Fruit fly (Drosophila melanogaster) whole organism, embryonic: ENCODE results near the gene IntS6.

ENCODE experiments used
- Asciz ChIP-seq: fragments of 200-800 bp; sonication (Bioruptor generic); optimal IDR thresholded peaks from 2 replicates; lab custom pipeline; 2017; ENCODE audit warnings: missing biosample characterization, mild to moderate bottlenecking, missing genetic modification characterization, missing genetic modification reagents
- Atf3 ChIP-seq: fragments of 200-800 bp; sonication (Bioruptor generic); optimal IDR thresholded peaks from 3 replicates; lab custom pipeline; 2016; ENCODE audit warnings: missing biosample characterization, missing genetic modification characterization
- BtbVII ChIP-seq: fragments of 200-800 bp; sonication (Bioruptor generic); optimal IDR thresholded peaks from 3 replicates; lab custom pipeline; 2017; ENCODE audit warnings: missing biosample characterization, mild to moderate bottlenecking, missing genetic modification characterization
- C15 ChIP-seq: fragments of 200-800 bp; sonication (Bioruptor generic); IDR thresholded peaks from 3 replicates; pipeline ENCODE4 v1.3.6; 2022; ENCODE audit warnings: missing biosample characterization, missing genetic modification characterization
- CG10366 ChIP-seq: fragments of 200-800 bp; sonication (Bioruptor generic); IDR thresholded peaks from 2 replicates; pipeline ENCODE4 v1.3.6; 2022; ENCODE audit warnings: missing biosample characterization, missing genetic modification characterization
- CG11247 ChIP-seq: fragments of 200-800 bp; sonication (Bioruptor generic); IDR thresholded peaks from 2 replicates; pipeline ENCODE4 v1.3.6; 2022; ENCODE audit warnings: missing biosample characterization, missing genetic modification characterization
- CG11696 ChIP-seq: fragments of 200-800 bp; sonication (Bioruptor generic); IDR thresholded peaks from 2 replicates; pipeline ENCODE4 v1.3.6; 2022; ENCODE audit warnings: missing biosample characterization, missing genetic modification characterization
- CG12299 ChIP-seq: fragments of 200-800 bp; sonication (Bioruptor generic); optimal IDR thresholded peaks from 2 replicates; lab custom pipeline; 2018; ENCODE audit warnings: missing biosample characterization, mild to moderate bottlenecking, missing genetic modification characterization
- CG12659 ChIP-seq: fragments of 200-800 bp; sonication (Bioruptor generic); optimal IDR thresholded peaks from 3 replicates; lab custom pipeline; 2017; ENCODE audit warnings: mild to moderate bottlenecking, missing biosample characterization, missing genetic modification reagents, missing genetic modification characterization
- CG17328 ChIP-seq: fragments of 200-800 bp; sonication (Bioruptor generic); IDR thresholded peaks from 2 replicates; pipeline ENCODE4 v1.3.6; 2022; ENCODE audit warnings: missing biosample characterization, missing genetic modification characterization
- CG17359 ChIP-seq: fragments of 200-800 bp; sonication (Bioruptor generic); optimal IDR thresholded peaks from 3 replicates; lab custom pipeline; 2018; ENCODE audit warnings: missing biosample characterization, mild to moderate bottlenecking, missing genetic modification characterization, moderate library complexity
- CG17361 ChIP-seq: fragments of 200-800 bp; sonication (Bioruptor generic); IDR thresholded peaks from 3 replicates; pipeline ENCODE4 v1.3.6; 2022; ENCODE audit warnings: missing biosample characterization, missing genetic modification characterization
- CG32532 ChIP-seq: fragments of 200-800 bp; sonication (Bioruptor generic); IDR thresholded peaks from 2 replicates; pipeline ENCODE4 v1.3.6; 2022; ENCODE audit warnings: missing biosample characterization, missing genetic modification characterization
- CG3995 ChIP-seq: fragments of 200-800 bp; sonication (Bioruptor generic); optimal IDR thresholded peaks from 3 replicates; lab custom pipeline; 2016; ENCODE audit warnings: missing biosample characterization, missing genetic modification characterization
- CG5953 ChIP-seq: fragments of 200-800 bp; sonication (Bioruptor generic); IDR thresholded peaks from 2 replicates; pipeline ENCODE4 v1.3.6; 2022; ENCODE audit warnings: missing biosample characterization, missing genetic modification characterization
- CG7271 ChIP-seq: fragments of 200-800 bp; sonication (Bioruptor generic); optimal IDR thresholded peaks from 2 replicates; lab custom pipeline; 2018; ENCODE audit warnings: missing biosample characterization, mild to moderate bottlenecking, missing genetic modification characterization, moderate library complexity
- D19B ChIP-seq: fragments of 200-800 bp; sonication (Bioruptor generic); optimal IDR thresholded peaks from 2 replicates; lab custom pipeline; 2017; ENCODE audit warnings: missing biosample characterization, mild to moderate bottlenecking, missing genetic modification characterization
- Fer1 ChIP-seq: fragments of 200-800 bp; sonication (Bioruptor generic); optimal IDR thresholded peaks from 2 replicates; lab custom pipeline; 2017; ENCODE audit warnings: missing biosample characterization, mild to moderate bottlenecking, missing genetic modification characterization
- Gsc ChIP-seq: fragments of 200-800 bp; sonication (Bioruptor generic); IDR thresholded peaks from 2 replicates; pipeline ENCODE4 v1.3.6; 2022; ENCODE audit warnings: missing biosample characterization, missing genetic modification characterization
- HHEX ChIP-seq: fragments of 200-800 bp; sonication (Bioruptor generic); optimal IDR thresholded peaks from 3 replicates; lab custom pipeline; 2017; ENCODE audit warnings: missing biosample characterization, mild to moderate bottlenecking, missing genetic modification characterization, missing genetic modification reagents
- HLH3B ChIP-seq: fragments of 200-800 bp; sonication (Bioruptor generic); IDR thresholded peaks from 2 replicates; pipeline ENCODE4 v1.3.6; 2022; ENCODE audit warnings: missing biosample characterization, missing genetic modification characterization
- Hr78 ChIP-seq, 2 experiments: fragments of 200-800 bp in 1 of 2; fragments of >200 bp in 1 of 2; sonication (Bioruptor generic) in 1 of 2; optimal IDR thresholded peaks; 2 replicates each; lab custom pipeline; 2017 to 2019; ENCODE audit warnings: missing biosample characterization in 2 of 2, missing genetic modification characterization in 2 of 2, mild to moderate bottlenecking in 1 of 2, moderate library complexity in 1 of 2
- Lim3 ChIP-seq: fragments of 200-800 bp; sonication (Bioruptor generic); IDR thresholded peaks from 2 replicates; pipeline ENCODE4 v1.3.6; 2022; ENCODE audit warnings: missing biosample characterization, missing genetic modification characterization
- Mad ChIP-seq: fragments of 200-800 bp; sonication (Bioruptor generic); optimal IDR thresholded peaks from 2 replicates; lab custom pipeline; 2016; ENCODE audit warnings: missing biosample characterization, missing genetic modification characterization
- Meics ChIP-seq: fragments of 200-800 bp; sonication (Bioruptor generic); optimal IDR thresholded peaks from 2 replicates; lab custom pipeline; 2017; ENCODE audit warnings: missing biosample characterization, mild to moderate bottlenecking, missing genetic modification characterization
- Myb ChIP-seq: fragments of 200-800 bp; sonication (Bioruptor generic); optimal IDR thresholded peaks from 2 replicates; lab custom pipeline; 2016; ENCODE audit warnings: missing biosample characterization, missing genetic modification characterization
- Rx ChIP-seq: fragments of 200-800 bp; sonication (Bioruptor generic); IDR thresholded peaks from 2 replicates; pipeline ENCODE4 v1.3.6; 2022; ENCODE audit warnings: missing biosample characterization, missing genetic modification characterization
- Ssrp ChIP-seq: fragments of 200-800 bp; sonication (Bioruptor generic); optimal IDR thresholded peaks from 2 replicates; lab custom pipeline; 2018; ENCODE audit warnings: missing biosample characterization, mild to moderate bottlenecking, missing genetic modification characterization, moderate library complexity
- Taf1 ChIP-seq: fragments of 200-800 bp; sonication (Bioruptor generic); IDR thresholded peaks from 2 replicates; pipeline ENCODE4 v1.3.6; 2022; ENCODE audit warnings: missing biosample characterization, missing genetic modification characterization
- Xrp1 ChIP-seq: fragments of 200-800 bp; sonication (Bioruptor generic); IDR thresholded peaks from 2 replicates; pipeline ENCODE4 v1.3.6; 2022; ENCODE audit warnings: missing biosample characterization, missing genetic modification characterization
- ab ChIP-seq: fragments of 200-800 bp; sonication (Bioruptor generic); optimal IDR thresholded peaks from 2 replicates; lab custom pipeline; 2016; ENCODE audit warnings: missing biosample characterization, missing genetic modification characterization
- abd-A ChIP-seq: fragments of 200-800 bp; sonication (Bioruptor generic); optimal IDR thresholded peaks from 3 replicates; lab custom pipeline; 2019; ENCODE audit warnings: missing biosample characterization, mild to moderate bottlenecking, missing genetic modification characterization, moderate library complexity
- crc ChIP-seq: fragments of 200-800 bp; sonication (Bioruptor generic); optimal IDR thresholded peaks from 2 replicates; lab custom pipeline; 2016; ENCODE audit warnings: missing biosample characterization, missing genetic modification characterization
- crol ChIP-seq: fragments of 200-800 bp; sonication (Bioruptor generic); IDR thresholded peaks from 2 replicates; pipeline ENCODE4 v1.3.6; 2022; ENCODE audit warnings: missing biosample characterization, missing genetic modification characterization
- danr ChIP-seq: fragments of 200-800 bp; sonication (Bioruptor generic); IDR thresholded peaks from 2 replicates; pipeline ENCODE4 v1.3.6; 2022; ENCODE audit warnings: missing biosample characterization, missing genetic modification characterization
- dysf ChIP-seq: fragments of 200-800 bp; sonication (Bioruptor generic); IDR thresholded peaks from 3 replicates; pipeline ENCODE4 v1.3.6; 2022; ENCODE audit warnings: missing biosample characterization, missing genetic modification characterization
- eve ChIP-seq, 2 experiments: fragments of >200 bp; optimal IDR thresholded peaks; 2 replicates each; lab custom pipeline; 2017; ENCODE audit warnings: missing biosample characterization in 2 of 2, missing genetic modification characterization in 2 of 2
- ewg ChIP-seq: fragments of 200-800 bp; sonication (Bioruptor generic); optimal IDR thresholded peaks from 3 replicates; lab custom pipeline; 2017; ENCODE audit warnings: mild to moderate bottlenecking, missing biosample characterization, missing genetic modification reagents, missing genetic modification characterization
- fu2 ChIP-seq: fragments of 200-800 bp; sonication (Bioruptor generic); optimal IDR thresholded peaks from 2 replicates; lab custom pipeline; 2016; ENCODE audit warnings: missing biosample characterization, missing genetic modification characterization
- lov ChIP-seq, 2 experiments: fragments of 200-800 bp in 1 of 2; fragments of >200 bp in 1 of 2; sonication (Bioruptor generic) in 1 of 2; IDR thresholded peaks in 1 of 2; optimal IDR thresholded peaks in 1 of 2; 2 replicates in 1 of 2; 3 replicates in 1 of 2; pipeline versions ENCODE4 v1.3.6 to Lab custom; 2017 to 2022; ENCODE audit warnings: missing biosample characterization in 1 of 2, missing genetic modification characterization in 1 of 2
- oc ChIP-seq: fragments of 200-800 bp; sonication (Bioruptor generic); optimal IDR thresholded peaks from 2 replicates; lab custom pipeline; 2018; ENCODE audit warnings: missing biosample characterization, mild to moderate bottlenecking, missing genetic modification characterization, moderate library complexity
- org-1 ChIP-seq: fragments of 200-800 bp; sonication (Bioruptor generic); optimal IDR thresholded peaks from 2 replicates; lab custom pipeline; 2017; ENCODE audit warnings: missing biosample characterization, missing genetic modification characterization
- ranshi ChIP-seq: fragments of 200-800 bp; sonication (Bioruptor generic); IDR thresholded peaks from 2 replicates; pipeline ENCODE4 v1.3.6; 2022; ENCODE audit warnings: missing biosample characterization, missing genetic modification characterization
- sens-2 ChIP-seq: fragments of 200-800 bp; sonication (Bioruptor generic); IDR thresholded peaks from 2 replicates; pipeline ENCODE4 v1.3.6; 2022; ENCODE audit warnings: missing biosample characterization, missing genetic modification characterization
- sr ChIP-seq: fragments of 200-800 bp; sonication (Bioruptor generic); IDR thresholded peaks from 3 replicates; pipeline ENCODE4 v1.3.6; 2022; ENCODE audit warnings: missing biosample characterization, missing genetic modification characterization
- tna ChIP-seq: fragments of 200-800 bp; sonication (Bioruptor generic); IDR thresholded peaks from 2 replicates; pipeline ENCODE4 v1.3.6; 2022; ENCODE audit warnings: missing biosample characterization, missing genetic modification characterization; ENCODE audit not compliant: partially characterized antibody
- wor ChIP-seq: fragments of 200-800 bp; sonication (Bioruptor generic); IDR thresholded peaks from 2 replicates; pipeline ENCODE4 v1.3.6; 2022; ENCODE audit warnings: missing biosample characterization, missing genetic modification characterization
- zen ChIP-seq: fragments of 200-800 bp; sonication (Bioruptor generic); optimal IDR thresholded peaks from 3 replicates; lab custom pipeline; 2018; ENCODE audit warnings: missing biosample characterization, mild to moderate bottlenecking, missing genetic modification characterization, moderate library complexity

Gene IntS6

DNA sequence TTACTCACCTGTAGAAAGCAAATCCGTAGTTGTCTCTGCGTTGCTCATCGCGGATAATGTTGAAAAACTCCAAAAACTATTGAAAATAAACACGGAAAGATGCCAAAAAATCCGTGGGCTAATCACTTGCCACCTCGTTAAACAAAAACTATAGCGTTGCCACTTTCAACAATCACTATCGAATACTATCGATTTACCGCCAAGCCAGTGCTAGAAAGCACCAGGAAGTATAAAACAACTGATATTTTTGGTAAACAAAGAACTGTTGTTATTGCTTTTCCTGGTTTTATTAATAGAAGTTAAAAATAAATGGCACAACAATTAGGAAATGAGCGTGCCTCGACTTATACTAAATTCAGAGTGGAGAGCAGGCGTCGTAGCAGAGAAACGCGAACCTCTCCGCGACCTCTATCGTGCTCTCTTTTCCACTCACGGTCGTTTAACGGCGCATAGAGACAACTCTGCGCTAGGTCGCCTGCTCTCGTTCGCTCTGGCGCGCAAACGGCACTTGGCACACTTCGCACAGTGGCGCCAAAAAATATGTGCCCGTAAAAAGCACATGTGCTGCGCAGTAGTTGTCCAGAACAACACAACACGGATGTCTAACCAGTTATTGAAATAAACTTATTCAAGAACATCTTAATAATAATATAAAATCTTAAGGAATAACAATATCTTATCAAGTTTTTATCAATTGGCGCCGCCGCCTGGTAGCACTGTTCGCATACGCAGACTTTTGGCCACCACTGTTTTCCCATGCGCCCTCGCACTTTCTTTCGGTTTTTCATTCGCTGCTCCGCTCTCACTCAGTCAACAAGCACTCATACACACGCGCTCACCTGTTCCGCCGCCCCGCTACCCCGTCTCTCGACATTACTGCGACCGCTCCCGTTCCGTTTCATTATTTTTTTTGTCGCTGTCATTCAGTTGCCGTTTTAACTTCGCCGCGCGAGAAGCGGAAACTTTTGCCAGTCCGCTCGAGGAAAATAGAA, 8.1 kb upstream of the IntS6 start, which contains the start of the genes lin-52 and CG15771 (continued):
- TF ChIP-seq Myb (GFP tag; lab: Kevin White, UChicago) (peak; percentile 64), BtbVII (peak; percentile 96), lov (optimal IDR thresholded peaks at IDR 0.05; lab: Kevin White, UChicago) (no peak), lov (GFP tag; IDR thresholded peaks at IDR 0.05; lab: Robert Waterston, UW) (peak; percentile 86), tna (GFP tag; lab: Robert Waterston, UW) (no peak), oc (tag; lab: Kevin White, UChicago) (peak; percentile 90), wor (GFP tag; lab: Robert Waterston, UW) (peak; percentile 95), Taf1 (peak; percentile 93), CG5953 (GFP tag; lab: Robert Waterston, UW) (peak; percentile 79; the same call in 1 of the 2 replicates), CG12659 (GFP tag; lab: Kevin White, UChicago) (peak; percentile 97), Mad (peak; percentile 82), ewg (peak; percentile 89), Asciz (peak; percentile 91), fu2 (GFP tag; lab: Kevin White, UChicago) (peak; percentile 24), Ssrp (tag; lab: Kevin White, UChicago) (peak; percentile 91), CG11696 (peak; percentile 75; the same call in 1 of the 2 replicates), CG11247 (GFP tag; lab: Robert Waterston, UW) (peak; percentile 93), Atf3 (GFP tag; lab: Kevin White, UChicago) (peak; percentile 65), Lim3 (peak; percentile 68; the same call in 1 of the 2 replicates), C15 (peak; percentile 87), D19B (GFP tag; lab: Kevin White, UChicago) (peak; percentile 89), org-1 (GFP tag; lab: Kevin White, UChicago) (peak; percentile 94), Gsc (peak; percentile 91), HHEX (GFP tag; lab: Kevin White, UChicago) (peak; percentile 97), ab (GFP tag; lab: Kevin White, UChicago) (peak; percentile 85), danr (GFP tag; lab: Robert Waterston, UW) (peak; percentile 93), Hr78 (GFP tag; optimal IDR thresholded peaks at IDR 0.05; lab: Kevin White, UChicago) (peak in 1 of 2 experiments; percentile 85), Meics (GFP tag; lab: Kevin White, UChicago) (peak; percentile 96), abd-A (tag; lab: Kevin White, UChicago) (peak; percentile 86), CG7271 (tag; lab: Kevin White, UChicago) (no peak), sr (GFP tag; lab: Robert Waterston, UW) (peak; percentile 81), dysf (GFP tag; lab: Robert Waterston, UW) (peak; percentile 97), zen (tag; lab: Kevin White, UChicago) (peak; percentile 84), crol (GFP tag; lab: Robert Waterston, UW) (peak; percentile 98), CG17328 (peak; percentile 91), CG3995 (GFP tag; lab: Kevin White, UChicago) (peak; percentile 55), CG32532 (GFP tag; lab: Robert Waterston, UW) (peak; percentile 97), ranshi (GFP tag; lab: Robert Waterston, UW) (peak; percentile 93), sens-2 (GFP tag; lab: Robert Waterston, UW) (peak; percentile 76), HLH3B (peak; percentile 93), CG10366 (GFP tag; lab: Robert Waterston, UW) (peak; percentile 94), CG17359 (tag; lab: Kevin White, UChicago) (peak; percentile 93), CG17361 (GFP tag; lab: Robert Waterston, UW) (peak; percentile 93), eve (GFP tag; optimal IDR thresholded peaks at IDR 0.05; lab: Kevin White, UChicago) (no peak), Fer1 (GFP tag; lab: Kevin White, UChicago) (peak; percentile 98), Rx (peak; percentile 90), crc (GFP tag; lab: Kevin White, UChicago) (peak; percentile 51), CG12299 (tag; lab: Kevin White, UChicago) (peak; percentile 96), Xrp1 (peak; percentile 97)
